Fruit fly (Drosophila melanogaster): ENCODE measurements around the gene CG12375.

DNA sequence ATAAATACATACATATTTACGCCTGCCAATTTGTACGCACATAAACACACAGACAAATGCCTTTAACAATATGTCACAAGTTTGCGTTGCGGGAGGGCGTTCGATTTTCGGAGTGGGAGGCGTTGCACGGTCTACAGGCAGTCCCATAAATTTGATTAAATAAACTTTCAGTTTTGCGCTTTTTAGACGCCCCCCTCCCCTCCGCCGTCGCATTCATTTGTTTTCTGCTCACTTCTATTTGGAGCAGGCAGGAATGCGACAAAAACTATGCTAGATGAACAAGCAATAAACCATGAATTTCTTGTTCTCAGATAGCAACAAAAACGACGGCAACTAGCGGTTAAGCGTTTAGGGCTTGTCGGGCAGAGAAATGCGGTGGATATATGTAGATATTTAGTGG, 27.6 kb downstream of the CG12375 start:
- TF ChIP-seq CG6276 (GFP tag; optimal IDR thresholded peaks at IDR 0.05) (no peak), OdsH (GFP tag; optimal IDR thresholded peaks at IDR 0.05) (no peak), CG6854 (GFP tag; optimal IDR thresholded peaks at IDR 0.05) (no peak), Sox14 (GFP tag; optimal IDR thresholded peaks at IDR 0.05) (no peak), achi (GFP tag; optimal IDR thresholded peaks at IDR 0.05) (no peak), CG11902 (GFP tag; optimal IDR thresholded peaks at IDR 0.05) (no peak), pdm3 (GFP tag; optimal IDR thresholded peaks at IDR 0.05) (no peak)

All from whole organism, prepupa.